Worm (Caenorhabditis elegans) whole organism, L1 larva: ENCODE data around the gene F32A11.1.

Experiments used
- C04F5.9 ChIP-seq: sonication (generic microtip); optimal IDR thresholded peaks from 2 replicates; lab custom pipeline; 2016; ENCODE audit warnings: missing genetic modification characterization, missing compliant biosample characterization
- C16A3.4 ChIP-seq: fragments of 150-350 bp; optimal IDR thresholded peaks from 2 replicates; lab custom pipeline; 2014; ENCODE audit warnings: missing biosample characterization, missing genetic modification characterization
- C34B4.2 ChIP-seq: sonication (generic microtip); optimal IDR thresholded peaks from 2 replicates; lab custom pipeline; 2017; ENCODE audit warnings: mild to moderate bottlenecking, missing genetic modification characterization, missing compliant biosample characterization
- F16B12.6 ChIP-seq: fragments of 150-350 bp; optimal IDR thresholded peaks from 2 replicates; lab custom pipeline; 2014; ENCODE audit warnings: missing biosample characterization, missing genetic modification characterization
- Y116A8C.19 ChIP-seq: sonication (generic microtip); optimal IDR thresholded peaks from 2 replicates; lab custom pipeline; 2016; ENCODE audit warnings: missing compliant biosample characterization, missing genetic modification characterization, borderline replicate concordance
- aha-1 ChIP-seq: fragments of 150-350 bp; optimal IDR thresholded peaks from 2 replicates; lab custom pipeline; 2014; ENCODE audit warnings: missing biosample characterization, missing genetic modification characterization
- alr-1 ChIP-seq: fragments of 200-800 bp; sonication (Bioruptor generic); optimal IDR thresholded peaks from 2 replicates; lab custom pipeline; 2018; ENCODE audit warnings: borderline replicate concordance, mild to moderate bottlenecking, missing genetic modification characterization, missing compliant biosample characterization
- aly-2 ChIP-seq: fragments of 150-350 bp; optimal IDR thresholded peaks from 2 replicates; lab custom pipeline; 2014; ENCODE audit warnings: missing biosample characterization, missing genetic modification characterization
- ama-1 ChIP-seq: fragments of 150-350 bp; optimal IDR thresholded peaks from 2 replicates; lab custom pipeline; 2014
- blmp-1 ChIP-seq: fragments of 150-350 bp; optimal IDR thresholded peaks from 2 replicates; lab custom pipeline; 2014; ENCODE audit warnings: missing biosample characterization, missing genetic modification characterization
- efl-3 ChIP-seq: fragments of 200-800 bp; sonication (Bioruptor generic); optimal IDR thresholded peaks from 2 replicates; lab custom pipeline; 2018; ENCODE audit warnings: mild to moderate bottlenecking, missing genetic modification characterization, missing compliant biosample characterization
- egl-13 ChIP-seq: sonication (generic microtip); optimal IDR thresholded peaks from 2 replicates; lab custom pipeline; 2016; ENCODE audit warnings: missing genotype, missing genetic modification reagents, missing genetic modification characterization, missing compliant biosample characterization
- egl-27 ChIP-seq, 2 experiments: fragments of 150-350 bp in 1 of 2; sonication (generic microtip); optimal IDR thresholded peaks; 3 replicates each; lab custom pipeline; 2017 to 2018; ENCODE audit warnings: missing biosample characterization in 2 of 2, missing genetic modification characterization in 2 of 2, missing genetic modification reagents in 2 of 2
- elt-2 ChIP-seq: sonication (generic microtip); optimal IDR thresholded peaks from 2 replicates; lab custom pipeline; 2016; ENCODE audit warnings: missing genetic modification characterization, mild to moderate bottlenecking, inconsistent platforms, missing compliant biosample characterization, missing genetic modification reagents
- fkh-8 ChIP-seq: sonication (generic microtip); optimal IDR thresholded peaks from 2 replicates; lab custom pipeline; 2016; ENCODE audit warnings: mild to moderate bottlenecking, missing genetic modification characterization, missing compliant biosample characterization
- grh-1 ChIP-seq: fragments of 200-800 bp; sonication (Bioruptor generic); IDR thresholded peaks from 2 replicates; pipeline ENCODE4 v1.3.6; 2022; ENCODE audit warnings: missing genetic modification reagents, missing genetic modification characterization, missing compliant biosample characterization
- hlh-17 ChIP-seq: fragments of 200-800 bp; sonication (Bioruptor generic); optimal IDR thresholded peaks from 2 replicates; lab custom pipeline; 2018; ENCODE audit warnings: missing genetic modification characterization, mild to moderate bottlenecking, missing compliant biosample characterization, moderate library complexity, borderline replicate concordance
- hpl-2 ChIP-seq: fragments of 150-350 bp; optimal IDR thresholded peaks from 2 replicates; lab custom pipeline; 2014; ENCODE audit warnings: missing biosample characterization, missing genetic modification reagents, missing genetic modification characterization
- irx-1 ChIP-seq: sonication (generic microtip); optimal IDR thresholded peaks from 2 replicates; lab custom pipeline; 2016; ENCODE audit warnings: missing genetic modification characterization, missing compliant biosample characterization
- isw-1 ChIP-seq: fragments of 200-800 bp; sonication (Bioruptor generic); IDR thresholded peaks from 2 replicates; pipeline ENCODE4 v1.3.6; 2022; ENCODE audit warnings: missing genetic modification characterization, missing compliant biosample characterization
- jun-1 ChIP-seq: fragments of 150-350 bp; optimal IDR thresholded peaks from 2 replicates; lab custom pipeline; 2014; ENCODE audit warnings: missing biosample characterization, missing genetic modification reagents, missing genetic modification characterization
- lin-14 ChIP-seq: fragments of 200-800 bp; sonication (Bioruptor generic); optimal IDR thresholded peaks from 2 replicates; lab custom pipeline; 2018; ENCODE audit warnings: mild to moderate bottlenecking, missing genetic modification characterization, moderate library complexity, missing compliant biosample characterization
- lin-35 ChIP-seq, 2 experiments: fragments of 150-350 bp; optimal IDR thresholded peaks; 2 replicates each; lab custom pipeline; 2014; ENCODE audit warnings: missing biosample characterization in 2 of 2, missing genetic modification characterization in 2 of 2, missing genetic modification reagents in 2 of 2
- lin-39 ChIP-seq: fragments of 150-350 bp; optimal IDR thresholded peaks from 2 replicates; lab custom pipeline; 2014; ENCODE audit warnings: missing biosample characterization, missing genetic modification reagents, missing genetic modification characterization
- lir-3 ChIP-seq: sonication (generic microtip); optimal IDR thresholded peaks from 2 replicates; lab custom pipeline; 2016; ENCODE audit warnings: mild to moderate bottlenecking, missing genetic modification characterization, moderate library complexity, missing compliant biosample characterization; ENCODE audit not compliant: poor library complexity
- lsy-2 ChIP-seq, 2 experiments: fragments of 150-350 bp; optimal IDR thresholded peaks; 2 replicates each; lab custom pipeline; 2014; ENCODE audit warnings: missing biosample characterization in 2 of 2, missing genetic modification characterization in 2 of 2
- mdl-1 ChIP-seq, 2 experiments: fragments of 150-350 bp; optimal IDR thresholded peaks; 2 replicates each; lab custom pipeline; 2014 to 2017; ENCODE audit warnings: missing biosample characterization in 2 of 2, missing genetic modification characterization in 2 of 2, inconsistent platforms in 1 of 2
- mef-2 ChIP-seq: fragments of 150-350 bp; optimal IDR thresholded peaks from 2 replicates; lab custom pipeline; 2014; ENCODE audit warnings: missing biosample characterization, missing genetic modification characterization
- mep-1 ChIP-seq: fragments of 150-350 bp; optimal IDR thresholded peaks from 2 replicates; lab custom pipeline; 2014; ENCODE audit warnings: missing biosample characterization, missing genetic modification characterization
- nhr-11 ChIP-seq: fragments of 150-350 bp; optimal IDR thresholded peaks from 2 replicates; lab custom pipeline; 2014; ENCODE audit warnings: missing biosample characterization, missing genetic modification characterization
- nhr-19 ChIP-seq: fragments of 200-800 bp; sonication (Bioruptor generic); conservative IDR thresholded peaks from 2 replicates; pipeline ENCODE4 v1.3.6; 2022; ENCODE audit warnings: missing genetic modification characterization, missing compliant biosample characterization
- nhr-20 ChIP-seq: sonication (generic microtip); optimal IDR thresholded peaks from 2 replicates; lab custom pipeline; 2016; ENCODE audit warnings: mild to moderate bottlenecking, missing genetic modification characterization, missing compliant biosample characterization
- nhr-237 ChIP-seq: fragments of 150-350 bp; optimal IDR thresholded peaks from 2 replicates; lab custom pipeline; 2014; ENCODE audit warnings: missing biosample characterization, missing genetic modification characterization
- nhr-71 ChIP-seq: sonication (generic microtip); optimal IDR thresholded peaks from 2 replicates; lab custom pipeline; 2016; ENCODE audit warnings: mild to moderate bottlenecking, missing genetic modification characterization, moderate library complexity, missing compliant biosample characterization
- pag-3 ChIP-seq: sonication (generic microtip); optimal IDR thresholded peaks from 2 replicates; lab custom pipeline; 2017; ENCODE audit warnings: missing genetic modification characterization, mild to moderate bottlenecking, missing compliant biosample characterization, antibody characterized with exemption, borderline replicate concordance; ENCODE audit not compliant: insufficient read depth
- pqm-1 ChIP-seq: sonication (generic microtip); optimal IDR thresholded peaks from 3 replicates; lab custom pipeline; 2017; ENCODE audit warnings: missing biosample characterization, missing genetic modification characterization
- rnt-1 ChIP-seq: sonication (generic microtip); optimal IDR thresholded peaks from 2 replicates; lab custom pipeline; 2016; ENCODE audit warnings: mild to moderate bottlenecking, missing genetic modification characterization, moderate library complexity, missing compliant biosample characterization
- skn-1 ChIP-seq: fragments of 150-350 bp; optimal IDR thresholded peaks from 2 replicates; lab custom pipeline; 2014; ENCODE audit warnings: missing biosample characterization, missing genetic modification characterization
- snpc-4 ChIP-seq: fragments of 150-350 bp; optimal IDR thresholded peaks from 2 replicates; lab custom pipeline; 2014; ENCODE audit warnings: missing biosample characterization, missing genetic modification characterization
- snu-23 ChIP-seq: sonication (generic microtip); optimal IDR thresholded peaks from 2 replicates; lab custom pipeline; 2016; ENCODE audit warnings: missing genetic modification characterization, missing compliant biosample characterization
- sox-4 ChIP-seq: sonication (generic microtip); optimal IDR thresholded peaks from 2 replicates; lab custom pipeline; 2016; ENCODE audit warnings: missing genetic modification characterization, missing compliant biosample characterization
- sup-37 ChIP-seq: fragments of 200-800 bp; sonication (Bioruptor generic); optimal IDR thresholded peaks from 2 replicates; lab custom pipeline; 2018; ENCODE audit warnings: mild to moderate bottlenecking, missing genetic modification characterization, missing compliant biosample characterization
- swsn-7 ChIP-seq: sonication (generic microtip); optimal IDR thresholded peaks from 2 replicates; lab custom pipeline; 2016; ENCODE audit warnings: missing genetic modification characterization, missing compliant biosample characterization
- tlp-1 ChIP-seq: fragments of 150-350 bp; optimal IDR thresholded peaks from 2 replicates; lab custom pipeline; 2014; ENCODE audit warnings: missing biosample characterization, missing genetic modification characterization
- unc-130 ChIP-seq: fragments of 150-350 bp; optimal IDR thresholded peaks from 2 replicates; lab custom pipeline; 2017; ENCODE audit warnings: missing biosample characterization, missing genetic modification characterization, inconsistent platforms
- unc-30 ChIP-seq: sonication (generic microtip); optimal IDR thresholded peaks from 2 replicates; lab custom pipeline; 2017; ENCODE audit warnings: missing biosample characterization, missing genetic modification characterization
- unc-86 ChIP-seq: sonication (generic microtip); optimal IDR thresholded peaks from 2 replicates; lab custom pipeline; 2016; ENCODE audit warnings: missing genetic modification characterization, missing compliant biosample characterization
- zag-1 ChIP-seq: fragments of 150-350 bp; optimal IDR thresholded peaks from 2 replicates; lab custom pipeline; 2014; ENCODE audit warnings: missing biosample characterization, missing genetic modification characterization
- ztf-11 ChIP-seq, 2 experiments: sonication (generic microtip); optimal IDR thresholded peaks; 2 replicates each; lab custom pipeline; 2016 to 2017; ENCODE audit warnings: missing genetic modification characterization in 2 of 2, missing biosample characterization in 1 of 2, missing compliant biosample characterization in 1 of 2
- ztf-4 ChIP-seq: fragments of 150-350 bp; optimal IDR thresholded peaks from 2 replicates; lab custom pipeline; 2014; ENCODE audit warnings: missing biosample characterization, missing genetic modification characterization

F32A11.1 gene

DNA sequence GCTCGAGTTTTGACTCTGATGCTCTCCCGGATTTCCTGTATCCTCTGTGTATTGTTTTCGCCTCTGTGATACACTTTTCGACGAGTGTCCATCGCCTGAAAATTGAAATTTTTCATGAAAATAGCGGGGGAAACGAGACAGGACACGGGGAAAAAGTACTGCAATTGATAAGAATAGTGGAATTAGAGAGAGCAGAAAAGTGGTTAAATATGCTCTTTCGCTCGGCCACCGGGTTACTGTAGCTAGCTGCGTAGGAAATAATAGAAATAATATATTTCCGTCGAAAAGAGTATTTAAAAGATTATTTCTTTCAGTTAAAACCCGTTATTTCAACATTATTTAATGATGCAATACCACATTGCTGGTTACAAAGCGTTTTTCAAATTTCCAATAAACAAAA is 40.4 kb upstream of the F32A11.1 start, which contains the start of gene rict-1:
rict-1 (minus strand) TSS at position 101 of the 400 bp plus-strand sequence.
- TF ChIP-seq efl-3 (GFP tag; lab: Kevin White, UChicago) = no peak
- TF ChIP-seq isw-1 (GFP tag; lab: Robert Waterston, UW) = no peak
- TF ChIP-seq blmp-1 (tag; lab: Kevin White, UChicago) = no peak

DNA sequence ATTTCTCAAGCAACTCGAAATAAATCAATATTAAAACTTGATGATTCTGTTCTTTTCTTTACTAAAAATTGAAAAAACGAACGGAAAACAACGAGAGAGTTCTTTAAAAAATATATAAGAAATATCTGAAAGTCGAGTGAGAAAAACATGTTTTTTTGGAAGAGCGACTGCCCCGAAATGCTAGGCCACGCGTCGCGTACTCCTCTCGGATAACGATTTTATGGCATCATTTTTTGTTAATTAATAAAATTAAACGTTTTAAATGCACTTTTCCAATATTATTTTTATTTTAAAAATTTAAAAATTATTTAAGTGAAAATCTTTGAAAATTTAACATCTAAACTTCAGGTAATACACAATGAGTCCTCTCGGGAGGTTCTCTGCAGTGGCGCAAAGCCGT is 40.0 kb upstream of the F32A11.1 start, which contains the start of gene gfm-1:
gfm-1 (plus strand) TSS at position 349 of the 400 bp plus-strand sequence.
- TF ChIP-seq blmp-1 (tag; lab: Kevin White, UChicago) (no peak), pqm-1 (tag; lab: Kevin White, UChicago) (no peak), unc-86 (tag; lab: Kevin White, UChicago) (peak; percentile 52), nhr-20 (tag; lab: Kevin White, UChicago) (peak; percentile 77), lin-39 (tag; lab: Kevin White, UChicago) (peak; percentile 42), lir-3 (tag; lab: Kevin White, UChicago) (peak; percentile 94), jun-1 (no peak), egl-27 (tag; optimal IDR thresholded peaks at IDR 0.05; lab: Kevin White, UChicago) (no peak), C34B4.2 (tag; lab: Kevin White, UChicago) (no peak), snu-23 (GFP tag; lab: Kevin White, UChicago) (peak; percentile 76), snpc-4 (peak; percentile 49), lsy-2 (tag; optimal IDR thresholded peaks at IDR 0.05; lab: Kevin White, UChicago) (peak; percentile 62 to 83), aly-2 (tag; lab: Kevin White, UChicago) (no peak), mef-2 (tag; lab: Kevin White, UChicago) (no peak), elt-2 (tag; lab: Kevin White, UChicago) (peak; percentile 67), ztf-4 (tag; lab: Kevin White, UChicago) (no peak), C04F5.9 (tag; lab: Kevin White, UChicago) (peak; percentile 84), lin-14 (GFP tag; lab: Kevin White, UChicago) (no peak), fkh-8 (tag; lab: Kevin White, UChicago) (peak; percentile 70), rnt-1 (tag; lab: Kevin White, UChicago) (peak; percentile 98), sox-4 (peak; percentile 91), irx-1 (peak; percentile 94), mdl-1 (tag; optimal IDR thresholded peaks at IDR 0.05; lab: Kevin White, UChicago) (no peak), hlh-17 (GFP tag; lab: Kevin White, UChicago) (no peak), Y116A8C.19 (tag; lab: Kevin White, UChicago) (peak; percentile 84), swsn-7 (peak; percentile 85), ztf-11 (tag; optimal IDR thresholded peaks at IDR 0.05; lab: Kevin White, UChicago) (peak in 1 of 2 experiments; percentile 91), nhr-71 (tag; lab: Kevin White, UChicago) (peak; percentile 89), efl-3 (GFP tag; lab: Kevin White, UChicago) (peak; percentile 69), pag-3 (tag; lab: Kevin White, UChicago) (no peak), zag-1 (no peak), alr-1 (tag; lab: Kevin White, UChicago) (no peak), unc-30 (tag; lab: Kevin White, UChicago) (no peak), unc-130 (tag; lab: Kevin White, UChicago) (peak; percentile 32), mep-1 (tag; lab: Kevin White, UChicago) (peak; percentile 67), nhr-237 (no peak), C16A3.4 (peak; percentile 23), nhr-11 (tag; lab: Kevin White, UChicago) (no peak), skn-1 (tag; lab: Kevin White, UChicago) (peak; percentile 55), aha-1 (tag; lab: Kevin White, UChicago) (no peak), hpl-2 (GFP tag; lab: Kevin White, UChicago) (no peak), tlp-1 (tag; lab: Kevin White, UChicago) (no peak), nhr-19 (peak; percentile 77), grh-1 (GFP tag; lab: Robert Waterston, UW) (peak; percentile 72), lin-35 (GFP tag; optimal IDR thresholded peaks at IDR 0.05; lab: Kevin White, UChicago) (peak; percentile 43 to 62), F16B12.6 (tag; lab: Kevin White, UChicago) (peak; percentile 54), egl-13 (tag; lab: Kevin White, UChicago) (peak; percentile 88), sup-37 (GFP tag; lab: Kevin White, UChicago) (no peak), ama-1 (lab: Kevin White, UChicago) (no peak)
